ENCODE assay signal across 1 fruit fly cellular context in the genomic region with DNA sequence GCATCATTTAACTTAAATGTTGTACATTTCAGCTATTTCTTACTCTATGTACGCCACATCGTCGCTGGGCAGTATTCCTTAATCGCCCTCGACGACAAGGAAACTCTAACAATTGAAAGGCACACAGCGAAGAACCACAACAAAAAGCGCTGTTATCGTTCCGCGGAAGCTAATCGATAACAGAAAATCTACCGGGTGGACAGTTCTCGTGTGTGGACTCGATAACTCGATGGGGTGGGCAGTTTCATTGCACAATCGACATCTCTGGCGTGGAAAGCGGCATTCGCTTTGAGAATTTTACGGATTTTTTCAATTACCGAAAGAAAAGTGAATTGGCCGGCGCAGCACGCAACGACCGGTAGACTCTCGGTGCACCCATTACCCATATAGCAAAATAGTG.
TF ChIP-seq lines count a peak whose summit lies in the region.

Gene alpha4GT1, minus strand, starts transcription at position 156 of the 400 bp plus-strand sequence.
Gene Prp40, plus strand, starts transcription at position 241 of the 400 bp plus-strand sequence.

TF ChIP-seq in whole organism, embryonic, 481 proteins besides CTCF, POLR2A, EP300 and RAD21 (continued from another document):
- TF ChIP-seq tgo (GFP tag; IDR thresholded peaks at IDR 0.05; lab: Robert Waterston, UW) (no peak), pita (GFP tag; optimal IDR thresholded peaks at IDR 0.05; lab: Kevin White, UChicago) (no peak), CG1792 (GFP tag; optimal IDR thresholded peaks at IDR 0.05; lab: Kevin White, UChicago) (no peak), CG8359 (GFP tag; optimal IDR thresholded peaks at IDR 0.05; lab: Kevin White, UChicago; ENCODE audit: borderline replicate concordance) (no peak), E2f1 (GFP tag; IDR thresholded peaks at IDR 0.05; lab: Robert Waterston, UW) (no peak), CG17359 (tag; optimal IDR thresholded peaks at IDR 0.05; lab: Kevin White, UChicago) (no peak), CG4360 (GFP tag; IDR thresholded peaks at IDR 0.05; lab: Robert Waterston, UW) (peak; percentile 77; the same call in 1 of the 2 replicates), Dref (GFP tag; IDR thresholded peaks at IDR 0.05; lab: Robert Waterston, UW) (peak; percentile 99), ssp (GFP tag; IDR thresholded peaks at IDR 0.05; lab: Robert Waterston, UW) (no peak), Myb (GFP tag; optimal IDR thresholded peaks at IDR 0.05; lab: Kevin White, UChicago) (peak; percentile 43), ERR (GFP tag; optimal IDR thresholded peaks at IDR 0.05; lab: Kevin White, UChicago) (no peak), CG30403 (GFP tag; optimal IDR thresholded peaks at IDR 0.05; lab: Kevin White, UChicago) (no peak), NFAT (GFP tag; IDR thresholded peaks at IDR 0.05; lab: Robert Waterston, UW) (0 out of 2 replicates have a peak, but pooled peaks have one; percentile 15), Sry-δ (GFP tag; optimal IDR thresholded peaks at IDR 0.05; lab: Kevin White, UChicago) (peak; percentile 78), amos (GFP tag; IDR thresholded peaks at IDR 0.05; lab: Robert Waterston, UW; ENCODE audit: partially characterized antibody) (peak; percentile 80), CG18262 (tag; optimal IDR thresholded peaks at IDR 0.05; lab: Kevin White, UChicago) (no peak), sqz (GFP tag; optimal IDR thresholded peaks at IDR 0.05; lab: Kevin White, UChicago) (no peak), CG14050 (GFP tag; IDR thresholded peaks at IDR 0.05; lab: Robert Waterston, UW) (no peak), CG17186 (GFP tag; optimal IDR thresholded peaks at IDR 0.05; lab: Kevin White, UChicago) (peak; percentile 73), Mrtf (GFP tag; IDR thresholded peaks at IDR 0.05; lab: Robert Waterston, UW) (no peak), Gsc (GFP tag; IDR thresholded peaks at IDR 0.05; lab: Robert Waterston, UW) (no peak), CG12155 (GFP tag; optimal IDR thresholded peaks at IDR 0.05; lab: Kevin White, UChicago) (no peak), unc-4 (GFP tag; IDR thresholded peaks at IDR 0.05; lab: Robert Waterston, UW; ENCODE audit: partially characterized antibody) (peak; percentile 65), tap (tag; optimal IDR thresholded peaks at IDR 0.05; lab: Kevin White, UChicago) (no peak)
